Fruit fly (Drosophila melanogaster) whole organism, prepupa: ENCODE data around the gene Nct.

Experiments used
- CG10631 ChIP-seq: fragments of 200-800 bp; sonication (Bioruptor generic); optimal IDR thresholded peaks from 2 replicates; lab custom pipeline; 2016; ENCODE audit warnings: missing biosample characterization, missing genetic modification characterization
- CG16779 ChIP-seq: fragments of 200-800 bp; sonication (Bioruptor generic); optimal IDR thresholded peaks from 3 replicates; lab custom pipeline; 2017; ENCODE audit warnings: missing biosample characterization, mild to moderate bottlenecking, missing genetic modification characterization
- CG3919 ChIP-seq: fragments of 200-800 bp; sonication (Bioruptor generic); optimal IDR thresholded peaks from 3 replicates; lab custom pipeline; 2016; ENCODE audit warnings: missing biosample characterization, missing genetic modification characterization
- CG6276 ChIP-seq: fragments of 200-800 bp; sonication (Bioruptor generic); optimal IDR thresholded peaks from 2 replicates; lab custom pipeline; 2017; ENCODE audit warnings: missing biosample characterization, mild to moderate bottlenecking, missing genetic modification characterization
- CG7368 ChIP-seq: fragments of 200-800 bp; sonication (Bioruptor generic); optimal IDR thresholded peaks from 3 replicates; lab custom pipeline; 2016; ENCODE audit warnings: missing biosample characterization, missing genetic modification characterization
- CG8119 ChIP-seq: fragments of 200-800 bp; sonication (Bioruptor generic); IDR thresholded peaks from 3 replicates; pipeline ENCODE4 v1.3.6; 2022; ENCODE audit warnings: missing biosample characterization, missing genetic modification characterization
- Hr38 ChIP-seq: sonication (Bioruptor generic); optimal IDR thresholded peaks from 2 replicates; lab custom pipeline; 2016; ENCODE audit warnings: missing biosample characterization, missing genetic modification characterization
- cyc ChIP-seq: fragments of 200-800 bp; sonication (Bioruptor generic); optimal IDR thresholded peaks from 3 replicates; lab custom pipeline; 2016; ENCODE audit warnings: missing biosample characterization, missing genetic modification characterization
- esn ChIP-seq: fragments of 200-800 bp; sonication (Bioruptor generic); optimal IDR thresholded peaks from 2 replicates; lab custom pipeline; 2016; ENCODE audit warnings: missing biosample characterization, mild to moderate bottlenecking, missing genetic modification characterization, moderate library complexity
- pdm3 ChIP-seq: fragments of 200-800 bp; sonication (Bioruptor generic); optimal IDR thresholded peaks from 3 replicates; lab custom pipeline; 2016; ENCODE audit warnings: missing biosample characterization, missing genetic modification characterization
- salr ChIP-seq, 2 experiments: fragments of 200-800 bp; sonication (Bioruptor generic); optimal IDR thresholded peaks; 3 replicates each; lab custom pipeline; 2016 to 2018; ENCODE audit warnings: missing biosample characterization in 2 of 2, missing genetic modification characterization in 2 of 2, mild to moderate bottlenecking in 1 of 2

- TF ChIP-seq pdm3 (GFP tag; lab: Kevin White, UChicago) (peak; percentile 38), salr (GFP tag; optimal IDR thresholded peaks at IDR 0.05; lab: Kevin White, UChicago) (no peak), CG6276 (peak; percentile 38), Hr38 (no peak), esn (no peak), CG10631 (no peak), CG16779 (tag; lab: Kevin White, UChicago) (no peak), CG3919 (GFP tag; lab: Kevin White, UChicago) (no peak), CG7368 (GFP tag; lab: Kevin White, UChicago) (no peak), CG8119 (peak; percentile 55; the same call in 2 of the 3 replicates), cyc (GFP tag; lab: Kevin White, UChicago) (no peak)
Measured at dm6 chr3R:24890919-24891318, 39.5 kb downstream of the Nct start.
